Worm (Caenorhabditis elegans): ENCODE results near the gene pygl-1.

The pygl-1 gene

ce11 chrV:3634293-3635016 is 55.6 kb downstream of the pygl-1 start:
- TF ChIP-seq tbx-8 (GFP tag; optimal IDR thresholded peaks at IDR 0.05), result no peak
- TF ChIP-seq cnd-1 (tag; optimal IDR thresholded peaks at IDR 0.05), result no peak
- TF ChIP-seq sem-2 (GFP tag; optimal IDR thresholded peaks at IDR 0.05), result no peak
- no peak for TF ChIP-seq lin-32 (GFP tag; optimal IDR thresholded peaks at IDR 0.05)
- TF ChIP-seq nhr-28 (tag; optimal IDR thresholded peaks at IDR 0.05), result no peak
- no peak for TF ChIP-seq ceh-39 (tag; optimal IDR thresholded peaks at IDR 0.05)
- no peak for TF ChIP-seq pha-4 (tag; optimal IDR thresholded peaks at IDR 0.05)
- TF ChIP-seq drap-1 (GFP tag; optimal IDR thresholded peaks at IDR 0.05), result no peak
- TF ChIP-seq lin-13 (tag; optimal IDR thresholded peaks at IDR 0.05), result no peak
- TF ChIP-seq ces-1 (GFP tag; optimal IDR thresholded peaks at IDR 0.05), result no peak
- no peak for TF ChIP-seq bed-3 (GFP tag; optimal IDR thresholded peaks at IDR 0.05)
- TF ChIP-seq elt-1 (tag; optimal IDR thresholded peaks at IDR 0.05; ENCODE audit: borderline replicate concordance, insufficient read depth), result no peak
- TF ChIP-seq mab-5 (tag; optimal IDR thresholded peaks at IDR 0.05), result no peak
